Fruit fly (Drosophila melanogaster): Measurements from ENCODE around the gene CG1637.
A peak's percentile ranks its signal among the peaks of the same experiment; 100 is the strongest.

The CG1637 gene

dm6 chrX:10857376-10857775 is 20.3 kb downstream of the CG1637 start, which contains the start of the genes sofe and CG2186 (continued):
- TF ChIP-seq Hsf (GFP tag; optimal IDR thresholded peaks at IDR 0.05) (peak; percentile 56), schlank (tag; optimal IDR thresholded peaks at IDR 0.05) (no peak), dati (GFP tag; IDR thresholded peaks at IDR 0.05) (no peak), Sox102F (GFP tag; optimal IDR thresholded peaks at IDR 0.05) (no peak), hkb (optimal IDR thresholded peaks at IDR 0.05) (no peak), hkb (GFP tag; IDR thresholded peaks at IDR 0.05) (0 out of 2 replicates have a peak, but pooled peaks have one; percentile 39), Asciz (GFP tag; optimal IDR thresholded peaks at IDR 0.05) (no peak), odd (GFP tag; optimal IDR thresholded peaks at IDR 0.05) (no peak), mam (GFP tag; optimal IDR thresholded peaks at IDR 0.05) (peak; percentile 75), Nf-YA (GFP tag; IDR thresholded peaks at IDR 0.05) (no peak), emc (GFP tag; optimal IDR thresholded peaks at IDR 0.05) (no peak), sc (optimal IDR thresholded peaks at IDR 0.05) (no peak), sc (GFP tag; optimal IDR thresholded peaks at IDR 0.05) (no peak), gcm2 (GFP tag; optimal IDR thresholded peaks at IDR 0.05) (no peak), repo (GFP tag; optimal IDR thresholded peaks at IDR 0.05) (no peak), Max (GFP tag; optimal IDR thresholded peaks at IDR 0.05) (peak; percentile 64), tup (GFP tag; optimal IDR thresholded peaks at IDR 0.05) (no peak), CG8281 (tag; optimal IDR thresholded peaks at IDR 0.05) (no peak), tin (GFP tag; optimal IDR thresholded peaks at IDR 0.05) (peak; percentile 71), gcm (GFP tag; optimal IDR thresholded peaks at IDR 0.05) (no peak), Dbx (GFP tag; IDR thresholded peaks at IDR 0.05) (peak; percentile 57; the same call in 1 of the 3 replicates), CG2199 (GFP tag; IDR thresholded peaks at IDR 0.05) (no peak), pzg (GFP tag; optimal IDR thresholded peaks at IDR 0.05) (peak; percentile 81), ems (GFP tag; optimal IDR thresholded peaks at IDR 0.05) (peak; percentile 44), pan (optimal IDR thresholded peaks at IDR 0.05) (no peak), pan (GFP tag; optimal IDR thresholded peaks at IDR 0.05 in 1 of 2, IDR thresholded peaks at IDR 0.05 in 1 of 2) (peak in 1 of 2 experiments; percentile 50), GATAe (GFP tag; conservative IDR thresholded peaks at IDR 0.05) (no peak), slp2 (GFP tag; optimal IDR thresholded peaks at IDR 0.05) (peak; percentile 37), trh (GFP tag; optimal IDR thresholded peaks at IDR 0.05) (no peak), her (GFP tag; optimal IDR thresholded peaks at IDR 0.05) (no peak), CG9437 (GFP tag; optimal IDR thresholded peaks at IDR 0.05) (no peak), Usf (GFP tag; optimal IDR thresholded peaks at IDR 0.05) (no peak), Spps (tag; optimal IDR thresholded peaks at IDR 0.05) (no peak), Hr51 (GFP tag; optimal IDR thresholded peaks at IDR 0.05) (peak; percentile 30 to 55), BEAF-32 (GFP tag; optimal IDR thresholded peaks at IDR 0.05) (peak; percentile 91), CG11247 (GFP tag; IDR thresholded peaks at IDR 0.05) (no peak), pb (GFP tag; optimal IDR thresholded peaks at IDR 0.05) (no peak), CG14014 (GFP tag; IDR thresholded peaks at IDR 0.05) (peak; percentile 20; the same call in 1 of the 2 replicates), CG3995 (GFP tag; optimal IDR thresholded peaks at IDR 0.05) (peak; percentile 19), jing (GFP tag; optimal IDR thresholded peaks at IDR 0.05) (no peak), CG5180 (GFP tag; optimal IDR thresholded peaks at IDR 0.05) (no peak), HLH3B (GFP tag; IDR thresholded peaks at IDR 0.05) (0 out of 2 replicates have a peak, but pooled peaks have one; percentile 26), CG8290 (GFP tag; optimal IDR thresholded peaks at IDR 0.05) (peak; percentile 17), CG8290 (tag; optimal IDR thresholded peaks at IDR 0.05) (no peak), unpg (GFP tag; optimal IDR thresholded peaks at IDR 0.05) (peak; percentile 53), Ptx1 (GFP tag; IDR thresholded peaks at IDR 0.05) (peak; percentile 68), Atf-2 (GFP tag; optimal IDR thresholded peaks at IDR 0.05) (peak; percentile 33), ase (GFP tag; IDR thresholded peaks at IDR 0.05) (no peak), CG8388 (GFP tag; optimal IDR thresholded peaks at IDR 0.05) (peak; percentile 29), CG10654 (GFP tag; optimal IDR thresholded peaks at IDR 0.05) (peak; percentile 46), h (optimal IDR thresholded peaks at IDR 0.05) (no peak), CG17912 (GFP tag; optimal IDR thresholded peaks at IDR 0.05) (peak; percentile 25), Elba2 (GFP tag; optimal IDR thresholded peaks at IDR 0.05) (peak; percentile 79)

Measured in whole organism, embryonic.